Fruit fly (Drosophila melanogaster) whole organism, embryonic: Measurements from ENCODE around the gene Tasp1.

Experiments
- Asciz ChIP-seq: fragments of 200-800 bp; sonication (Bioruptor generic); optimal IDR thresholded peaks from 2 replicates; lab custom pipeline; 2017; ENCODE audit warnings: missing biosample characterization, mild to moderate bottlenecking, missing genetic modification characterization, missing genetic modification reagents
- BtbVII ChIP-seq: fragments of 200-800 bp; sonication (Bioruptor generic); optimal IDR thresholded peaks from 3 replicates; lab custom pipeline; 2017; ENCODE audit warnings: missing biosample characterization, mild to moderate bottlenecking, missing genetic modification characterization
- CG10267 ChIP-seq: fragments of 200-800 bp; sonication (Bioruptor generic); optimal IDR thresholded peaks from 2 replicates; lab custom pipeline; 2018; ENCODE audit warnings: missing biosample characterization, mild to moderate bottlenecking, missing genetic modification characterization, moderate library complexity
- CG11504 ChIP-seq: fragments of 200-800 bp; sonication (Bioruptor generic); optimal IDR thresholded peaks from 3 replicates; lab custom pipeline; 2019; ENCODE audit warnings: missing biosample characterization, mild to moderate bottlenecking, missing genetic modification characterization, moderate library complexity
- CG12299 ChIP-seq: fragments of 200-800 bp; sonication (Bioruptor generic); optimal IDR thresholded peaks from 2 replicates; lab custom pipeline; 2018; ENCODE audit warnings: missing biosample characterization, mild to moderate bottlenecking, missing genetic modification characterization
- CG12769 ChIP-seq: fragments of 200-800 bp; sonication (Bioruptor generic); optimal IDR thresholded peaks from 2 replicates; lab custom pipeline; 2019; ENCODE audit warnings: missing biosample characterization, mild to moderate bottlenecking, missing genetic modification characterization, moderate library complexity
- CG13624 ChIP-seq: fragments of 200-800 bp; sonication (Bioruptor generic); optimal IDR thresholded peaks from 2 replicates; lab custom pipeline; 2016; ENCODE audit warnings: missing biosample characterization, missing genetic modification characterization
- CG15269 ChIP-seq: fragments of 200-800 bp; sonication (Bioruptor generic); optimal IDR thresholded peaks from 2 replicates; lab custom pipeline; 2018; ENCODE audit warnings: missing biosample characterization, mild to moderate bottlenecking, missing genetic modification characterization, moderate library complexity
- CG15601 ChIP-seq: fragments of 200-800 bp; sonication (Bioruptor generic); optimal IDR thresholded peaks from 3 replicates; lab custom pipeline; 2019; ENCODE audit warnings: missing biosample characterization, mild to moderate bottlenecking, missing genetic modification characterization, moderate library complexity
- CG17186 ChIP-seq: fragments of 200-800 bp; sonication (Bioruptor generic); optimal IDR thresholded peaks from 3 replicates; lab custom pipeline; 2017; ENCODE audit warnings: missing biosample characterization, missing genetic modification reagents, missing genetic modification characterization
- CG17328 ChIP-seq: fragments of 200-800 bp; sonication (Bioruptor generic); IDR thresholded peaks from 2 replicates; pipeline ENCODE4 v1.3.6; 2022; ENCODE audit warnings: missing biosample characterization, missing genetic modification characterization
- CG18011 ChIP-seq: fragments of 200-800 bp; sonication (Bioruptor generic); optimal IDR thresholded peaks from 2 replicates; lab custom pipeline; 2017; ENCODE audit warnings: missing biosample characterization, missing genetic modification characterization, mild to moderate bottlenecking, moderate library complexity, missing genotype
- CG18262 ChIP-seq: fragments of 200-800 bp; optimal IDR thresholded peaks from 3 replicates; lab custom pipeline; 2019; ENCODE audit warnings: missing biosample characterization, mild to moderate bottlenecking, missing genetic modification characterization, moderate library complexity
- CG18599 ChIP-seq: fragments of 200-800 bp; sonication (Bioruptor generic); optimal IDR thresholded peaks from 3 replicates; lab custom pipeline; 2017; ENCODE audit warnings: missing biosample characterization, missing genetic modification characterization, mild to moderate bottlenecking, moderate library complexity, missing genetic modification reagents
- CG2712 ChIP-seq: fragments of 200-800 bp; optimal IDR thresholded peaks from 3 replicates; lab custom pipeline; 2019; ENCODE audit warnings: missing biosample characterization, mild to moderate bottlenecking, missing genetic modification characterization, moderate library complexity
- CG3065 ChIP-seq: fragments of 200-800 bp; sonication (Bioruptor generic); optimal IDR thresholded peaks from 2 replicates; lab custom pipeline; 2016; ENCODE audit warnings: missing biosample characterization, missing genetic modification characterization
- CG31388 ChIP-seq: fragments of 200-800 bp; sonication (Bioruptor generic); optimal IDR thresholded peaks from 2 replicates; lab custom pipeline; 2016; ENCODE audit warnings: missing biosample characterization, missing genetic modification characterization
- CG3726 ChIP-seq: fragments of 200-800 bp; sonication (Bioruptor generic); IDR thresholded peaks from 3 replicates; pipeline ENCODE4, ENCODE4 v1.3.6; 2022; ENCODE audit warnings: missing biosample characterization, missing genetic modification characterization
- CG9727 ChIP-seq: fragments of 200-800 bp; sonication (Bioruptor generic); optimal IDR thresholded peaks from 3 replicates; lab custom pipeline; 2017; ENCODE audit warnings: missing biosample characterization, mild to moderate bottlenecking, missing genetic modification characterization
- D19A ChIP-seq: fragments of 200-800 bp; optimal IDR thresholded peaks from 3 replicates; lab custom pipeline; 2019; ENCODE audit warnings: missing biosample characterization, mild to moderate bottlenecking, missing genetic modification characterization, moderate library complexity
- Dll ChIP-seq: fragments of 200-800 bp; sonication (Bioruptor generic); IDR thresholded peaks from 4 replicates; pipeline ENCODE4 v1.3.6; 2022; ENCODE audit warnings: missing biosample characterization, missing genetic modification characterization; ENCODE audit not compliant: partially characterized antibody
- Fer2 ChIP-seq: fragments of 200-800 bp; sonication (Bioruptor generic); optimal IDR thresholded peaks from 2 replicates; lab custom pipeline; 2018; ENCODE audit warnings: missing biosample characterization, mild to moderate bottlenecking, missing genetic modification characterization, moderate library complexity
- Gug ChIP-seq: fragments of 200-800 bp; sonication (Bioruptor generic); IDR thresholded peaks from 4 replicates; pipeline ENCODE4 v1.3.6; 2022; ENCODE audit warnings: missing biosample characterization, missing genetic modification characterization
- HLH3B ChIP-seq: fragments of 200-800 bp; sonication (Bioruptor generic); IDR thresholded peaks from 2 replicates; pipeline ENCODE4 v1.3.6; 2022; ENCODE audit warnings: missing biosample characterization, missing genetic modification characterization
- Meics ChIP-seq: fragments of 200-800 bp; sonication (Bioruptor generic); optimal IDR thresholded peaks from 2 replicates; lab custom pipeline; 2017; ENCODE audit warnings: missing biosample characterization, mild to moderate bottlenecking, missing genetic modification characterization
- Myb ChIP-seq: fragments of 200-800 bp; sonication (Bioruptor generic); optimal IDR thresholded peaks from 2 replicates; lab custom pipeline; 2016; ENCODE audit warnings: missing biosample characterization, missing genetic modification characterization
- Rx ChIP-seq: fragments of 200-800 bp; sonication (Bioruptor generic); IDR thresholded peaks from 2 replicates; pipeline ENCODE4 v1.3.6; 2022; ENCODE audit warnings: missing biosample characterization, missing genetic modification characterization
- Sox102F ChIP-seq: fragments of 200-800 bp; sonication (Bioruptor generic); optimal IDR thresholded peaks from 2 replicates; lab custom pipeline; 2018; ENCODE audit warnings: missing biosample characterization, mild to moderate bottlenecking, missing genetic modification characterization, moderate library complexity
- bbx ChIP-seq: fragments of 200-800 bp; sonication (Bioruptor generic); IDR thresholded peaks from 2 replicates; pipeline ENCODE4 v1.3.6; 2022; ENCODE audit warnings: missing biosample characterization, missing genetic modification characterization; ENCODE audit not compliant: partially characterized antibody
- bigmax ChIP-seq: fragments of 200-800 bp; sonication (Bioruptor generic); optimal IDR thresholded peaks from 2 replicates; lab custom pipeline; 2018; ENCODE audit warnings: missing biosample characterization, mild to moderate bottlenecking, missing genetic modification characterization
- bsh ChIP-seq, 2 experiments: fragments of 200-800 bp; sonication (Bioruptor generic); optimal IDR thresholded peaks; 2 replicates each; lab custom pipeline; 2017 to 2018; ENCODE audit warnings: mild to moderate bottlenecking in 2 of 2, missing biosample characterization in 2 of 2, missing genetic modification characterization in 2 of 2, moderate library complexity in 1 of 2
- chinmo ChIP-seq: fragments of 200-800 bp; sonication (Bioruptor generic); IDR thresholded peaks from 4 replicates; pipeline ENCODE4 v1.3.6; 2022; ENCODE audit warnings: missing biosample characterization, missing genetic modification characterization; ENCODE audit not compliant: partially characterized antibody
- dm ChIP-seq: fragments of 200-800 bp; sonication (Bioruptor generic); optimal IDR thresholded peaks from 3 replicates; lab custom pipeline; 2016; ENCODE audit warnings: missing biosample characterization, missing genetic modification characterization
- dmrt99B ChIP-seq: fragments of 200-800 bp; sonication (Bioruptor generic); optimal IDR thresholded peaks from 2 replicates; lab custom pipeline; 2018; ENCODE audit warnings: missing biosample characterization, mild to moderate bottlenecking, missing genetic modification characterization, moderate library complexity
- ewg ChIP-seq: fragments of 200-800 bp; sonication (Bioruptor generic); optimal IDR thresholded peaks from 3 replicates; lab custom pipeline; 2017; ENCODE audit warnings: mild to moderate bottlenecking, missing biosample characterization, missing genetic modification reagents, missing genetic modification characterization
- ham ChIP-seq: fragments of 200-800 bp; sonication (Bioruptor generic); IDR thresholded peaks from 2 replicates; pipeline ENCODE4 v1.3.6; 2022; ENCODE audit warnings: missing biosample characterization, missing genetic modification characterization
- hkb ChIP-seq, 2 experiments: fragments of 200-800 bp in 1 of 2; fragments of >200 bp in 1 of 2; sonication (Bioruptor generic) in 1 of 2; IDR thresholded peaks in 1 of 2; optimal IDR thresholded peaks in 1 of 2; 2 replicates each; pipeline versions ENCODE4 v1.3.6 to Lab custom; 2017 to 2022; ENCODE audit warnings: missing biosample characterization in 1 of 2, missing genetic modification characterization in 1 of 2
- inv ChIP-seq: fragments of 200-800 bp; sonication (Bioruptor generic); IDR thresholded peaks from 2 replicates; pipeline ENCODE4 v1.3.6; 2022; ENCODE audit warnings: missing biosample characterization, missing genetic modification characterization; ENCODE audit not compliant: partially characterized antibody
- ken ChIP-seq: fragments of 200-800 bp; sonication (Bioruptor generic); IDR thresholded peaks from 3 replicates; pipeline ENCODE4 v1.3.6; 2022; ENCODE audit warnings: missing biosample characterization, missing genetic modification characterization
- ro ChIP-seq: fragments of 200-800 bp; sonication (Bioruptor generic); IDR thresholded peaks from 2 replicates; pipeline ENCODE4 v1.3.6; 2022; ENCODE audit warnings: missing biosample characterization, missing genetic modification characterization
- slou ChIP-seq: fragments of 200-800 bp; sonication (Bioruptor generic); optimal IDR thresholded peaks from 3 replicates; lab custom pipeline; 2016; ENCODE audit warnings: missing biosample characterization, missing genetic modification characterization
- sna ChIP-seq: fragments of 200-800 bp; sonication (Bioruptor generic); IDR thresholded peaks from 2 replicates; pipeline ENCODE4 v1.3.6; 2022; ENCODE audit warnings: missing biosample characterization, missing genetic modification characterization; ENCODE audit not compliant: partially characterized antibody
- trem ChIP-seq: fragments of 200-800 bp; optimal IDR thresholded peaks from 3 replicates; lab custom pipeline; 2019; ENCODE audit warnings: missing biosample characterization, mild to moderate bottlenecking, missing genetic modification characterization, moderate library complexity
- vnd ChIP-seq: fragments of 200-800 bp; sonication (Bioruptor generic); IDR thresholded peaks from 3 replicates; pipeline ENCODE4 v1.3.6; 2022; ENCODE audit warnings: missing biosample characterization, missing genetic modification characterization; ENCODE audit not compliant: partially characterized antibody
- wdn ChIP-seq: fragments of 200-800 bp; sonication (Bioruptor generic); IDR thresholded peaks from 2 replicates; pipeline ENCODE4 v1.3.6; 2022; ENCODE audit warnings: missing biosample characterization, missing genetic modification characterization
- wek ChIP-seq: fragments of 200-800 bp; sonication (Bioruptor generic); optimal IDR thresholded peaks from 3 replicates; lab custom pipeline; 2018; ENCODE audit warnings: missing biosample characterization, mild to moderate bottlenecking, missing genetic modification characterization, moderate library complexity

Gene Tasp1

DNA sequence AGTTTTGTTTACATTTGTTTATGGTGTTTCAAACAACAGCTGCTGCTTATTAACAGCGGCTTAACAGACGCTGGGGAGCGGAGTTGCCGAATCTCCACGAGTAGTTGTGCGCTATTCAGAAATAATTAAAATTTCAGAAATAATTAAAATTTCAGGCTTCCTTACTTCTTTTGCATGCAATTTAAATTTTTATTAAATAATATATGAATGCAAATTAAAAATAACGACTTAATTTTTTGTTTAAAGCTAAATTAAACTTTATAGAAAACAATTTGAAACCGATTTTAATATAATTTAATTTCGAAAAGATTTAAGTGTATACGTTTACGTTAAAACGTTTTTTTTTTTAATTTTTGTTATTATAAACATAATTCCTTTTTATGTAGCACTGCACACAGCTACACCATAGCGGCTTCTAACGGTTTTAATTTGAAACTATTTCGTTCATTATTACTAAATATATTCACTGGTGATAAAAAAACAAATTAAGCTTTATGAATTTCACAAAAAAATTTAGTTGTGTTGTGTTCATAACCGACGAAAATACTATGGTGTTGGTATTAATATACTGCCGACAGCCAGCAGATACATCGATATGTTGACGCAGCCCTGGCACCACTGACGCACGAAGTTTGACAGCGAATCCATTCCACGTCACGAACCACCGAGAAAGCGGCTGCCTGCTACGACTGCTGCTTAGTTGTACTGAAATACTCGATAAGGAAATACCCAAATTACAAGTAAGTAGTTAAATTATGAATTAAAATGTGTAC lies 41.8 kb upstream of the Tasp1 start, which contains the start of gene SsRbeta (continued):
- TF ChIP-seq Asciz (GFP tag; lab: Kevin White, UChicago) (peak; percentile 43), trem (tag; lab: Kevin White, UChicago) (peak; percentile 43), CG13624 (GFP tag; lab: Kevin White, UChicago) (peak; percentile 43), ewg (GFP tag; lab: Kevin White, UChicago) (peak; percentile 36), ham (GFP tag; lab: Robert Waterston, UW) (no peak), bsh (GFP tag; optimal IDR thresholded peaks at IDR 0.05; lab: Kevin White, UChicago) (peak in 1 of 2 experiments; percentile 46), dmrt99B (tag; lab: Kevin White, UChicago) (peak; percentile 13), CG18262 (tag; lab: Kevin White, UChicago) (peak; percentile 43), slou (GFP tag; lab: Kevin White, UChicago) (no peak), CG10267 (peak; percentile 34), wdn (0 out of 2 replicates have a peak, but pooled peaks have one; percentile 48), dm (no peak), CG17186 (GFP tag; lab: Kevin White, UChicago) (peak; percentile 49), CG3726 (no peak), ken (GFP tag; lab: Robert Waterston, UW) (peak; percentile 63; the same call in 2 of the 3 replicates), Myb (GFP tag; lab: Kevin White, UChicago) (peak; percentile 63), wek (GFP tag; lab: Kevin White, UChicago) (peak; percentile 48), bbx (GFP tag; lab: Robert Waterston, UW) (peak; percentile 83), Meics (GFP tag; lab: Kevin White, UChicago) (peak; percentile 43), inv (peak; percentile 64; the same call in 1 of the 2 replicates), CG15601 (tag; lab: Kevin White, UChicago) (peak; percentile 15), CG11504 (tag; lab: Kevin White, UChicago) (peak; percentile 43), Rx (GFP tag; lab: Robert Waterston, UW) (peak; percentile 46), D19A (tag; lab: Kevin White, UChicago) (peak; percentile 31), CG12769 (tag; lab: Kevin White, UChicago) (peak; percentile 44), Fer2 (peak; percentile 26), CG31388 (GFP tag; lab: Kevin White, UChicago) (no peak), CG18599 (GFP tag; lab: Kevin White, UChicago) (peak; percentile 12), HLH3B (peak; percentile 51), CG2712 (tag; lab: Kevin White, UChicago) (peak; percentile 14), chinmo (peak; percentile 72; the same call in 1 of the 4 replicates), CG12299 (tag; lab: Kevin White, UChicago) (no peak), Gug (GFP tag; lab: Robert Waterston, UW) (peak; percentile 71), CG9727 (GFP tag; lab: Kevin White, UChicago) (peak; percentile 43), CG18011 (GFP tag; lab: Kevin White, UChicago) (peak; percentile 94), Dll (GFP tag; lab: Robert Waterston, UW) (peak; percentile 67), hkb (optimal IDR thresholded peaks at IDR 0.05; lab: Kevin White, UChicago) (no peak), hkb (GFP tag; IDR thresholded peaks at IDR 0.05; lab: Robert Waterston, UW) (peak; percentile 30), sna (peak; percentile 51), CG15269 (tag; lab: Kevin White, UChicago) (peak; percentile 36), ro (GFP tag; lab: Robert Waterston, UW) (no peak), CG3065 (GFP tag; lab: Kevin White, UChicago) (no peak), BtbVII (GFP tag; lab: Kevin White, UChicago) (peak; percentile 19), Sox102F (GFP tag; lab: Kevin White, UChicago) (peak; percentile 51), CG17328 (GFP tag; lab: Robert Waterston, UW) (peak; percentile 75), bigmax (GFP tag; lab: Kevin White, UChicago) (peak; percentile 17), vnd (GFP tag; lab: Robert Waterston, UW) (0 out of 3 replicates have a peak, but pooled peaks have one; percentile 39)
